Fruit fly (Drosophila melanogaster): ENCODE results near the gene rtet.
A peak's percentile ranks its signal among the peaks of the same experiment; 100 is the strongest.

rtet gene

DNA sequence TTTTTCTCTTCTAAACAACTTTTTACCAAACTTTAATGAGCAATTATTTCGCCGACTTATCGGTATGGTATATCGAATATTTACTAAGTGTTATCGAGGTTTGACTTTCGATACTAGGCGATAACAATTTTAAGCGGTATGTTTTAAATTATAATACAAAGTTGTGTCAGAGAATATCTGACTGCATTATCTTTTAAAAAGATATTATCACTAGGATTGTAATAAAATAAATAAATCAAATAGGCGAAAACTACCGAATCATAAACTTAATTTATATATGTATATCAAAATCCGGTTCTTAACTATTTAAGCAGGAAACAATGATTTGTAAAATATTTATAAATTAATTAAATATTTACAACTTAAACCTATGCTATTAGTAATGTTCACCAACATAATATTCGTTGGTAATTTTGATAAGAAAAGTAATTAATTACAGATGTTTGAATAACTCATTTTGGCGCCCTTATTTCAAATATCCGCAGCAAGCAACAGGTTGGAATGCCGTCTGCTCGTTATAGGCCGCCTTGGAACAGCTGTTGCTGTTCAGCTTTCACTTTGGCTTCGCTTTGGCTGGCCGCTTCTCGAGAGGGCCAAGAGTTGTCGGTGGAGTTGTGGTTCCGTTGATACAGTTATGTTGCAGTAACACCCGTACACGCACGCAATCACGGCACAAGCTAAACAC is at the start of gene rtet, which contains the start of gene Sec15:
TSS of gene rtet (plus strand) at position 540 of the 685 bp plus-strand sequence.
TSS of gene Sec15 (minus strand) at position 66 of the 685 bp plus-strand sequence.
- TF ChIP-seq zfh1 (GFP tag; IDR thresholded peaks at IDR 0.05) (peak; percentile 48; the same call in 2 of the 3 replicates), ttk (GFP tag; IDR thresholded peaks at IDR 0.05) (0 out of 2 replicates have a peak, but pooled peaks have one; percentile 24), esg (GFP tag; conservative IDR thresholded peaks at IDR 0.05) (no peak), fd96Cb (tag; optimal IDR thresholded peaks at IDR 0.05) (peak; percentile 49), D19A (tag; optimal IDR thresholded peaks at IDR 0.05) (no peak), B-H2 (GFP tag; optimal IDR thresholded peaks at IDR 0.05) (peak; percentile 62), CG1792 (GFP tag; optimal IDR thresholded peaks at IDR 0.05) (peak; percentile 91), nerfin-2 (GFP tag; IDR thresholded peaks at IDR 0.05; ENCODE audit: partially characterized antibody) (peak; percentile 66), jigr1 (GFP tag; IDR thresholded peaks at IDR 0.05) (no peak), Spps (tag; optimal IDR thresholded peaks at IDR 0.05) (no peak), CG18262 (tag; optimal IDR thresholded peaks at IDR 0.05) (peak; percentile 54), CG3065 (GFP tag; optimal IDR thresholded peaks at IDR 0.05) (no peak), CG10979 (tag; optimal IDR thresholded peaks at IDR 0.05) (peak; percentile 81), Kr (GFP tag; optimal IDR thresholded peaks at IDR 0.05) (no peak), MTF-1 (GFP tag; optimal IDR thresholded peaks at IDR 0.05; ENCODE audit: borderline replicate concordance) (no peak), sob (GFP tag; IDR thresholded peaks at IDR 0.05) (peak; percentile 45), CG8765 (GFP tag; IDR thresholded peaks at IDR 0.05) (no peak), CG12155 (GFP tag; optimal IDR thresholded peaks at IDR 0.05) (peak; percentile 55), CG4707 (GFP tag; optimal IDR thresholded peaks at IDR 0.05) (no peak), kay (GFP tag; optimal IDR thresholded peaks at IDR 0.05) (no peak), CG3726 (GFP tag; IDR thresholded peaks at IDR 0.05) (no peak), so (GFP tag; IDR thresholded peaks at IDR 0.05) (0 out of 3 replicates have a peak, but pooled peaks have one; percentile 23), chif (GFP tag; optimal IDR thresholded peaks at IDR 0.05) (peak; percentile 3 to 39), CG10543 (GFP tag; optimal IDR thresholded peaks at IDR 0.05) (peak; percentile 67), exex (tag; optimal IDR thresholded peaks at IDR 0.05) (peak; percentile 66), slp2 (GFP tag; optimal IDR thresholded peaks at IDR 0.05) (peak; percentile 25), CoRest (tag; optimal IDR thresholded peaks at IDR 0.05) (peak; percentile 71), CG18619 (GFP tag; optimal IDR thresholded peaks at IDR 0.05) (peak; percentile 55), CG13624 (GFP tag; optimal IDR thresholded peaks at IDR 0.05) (peak; percentile 45), D (optimal IDR thresholded peaks at IDR 0.05) (no peak), D (GFP tag; optimal IDR thresholded peaks at IDR 0.05) (peak; percentile 24), bowl (GFP tag; IDR thresholded peaks at IDR 0.05) (no peak), CG5245 (GFP tag; optimal IDR thresholded peaks at IDR 0.05) (peak; percentile 16), Stat92E (GFP tag; optimal IDR thresholded peaks at IDR 0.05) (no peak), Dip2 (GFP tag; IDR thresholded peaks at IDR 0.05) (no peak), pnt (GFP tag; optimal IDR thresholded peaks at IDR 0.05) (no peak), hkb (optimal IDR thresholded peaks at IDR 0.05) (no peak), hkb (GFP tag; IDR thresholded peaks at IDR 0.05) (0 out of 2 replicates have a peak, but pooled peaks have one; percentile 35), stc (GFP tag; IDR thresholded peaks at IDR 0.05) (peak; percentile 56), gro (GFP tag; optimal IDR thresholded peaks at IDR 0.05) (no peak), Atf-2 (GFP tag; optimal IDR thresholded peaks at IDR 0.05) (no peak), CG7786 (GFP tag; optimal IDR thresholded peaks at IDR 0.05) (peak; percentile 35), Chrac-16 (GFP tag; optimal IDR thresholded peaks at IDR 0.05) (peak; percentile 47), Oli (tag; optimal IDR thresholded peaks at IDR 0.05) (peak; percentile 48), mam (GFP tag; optimal IDR thresholded peaks at IDR 0.05) (no peak), bsh (GFP tag; optimal IDR thresholded peaks at IDR 0.05) (peak in 1 of 2 experiments; percentile 67), lola (GFP tag; optimal IDR thresholded peaks at IDR 0.05) (peak in 1 of 3 experiments; percentile 78), B-H1 (GFP tag; IDR thresholded peaks at IDR 0.05) (no peak; the same call in 2 of the 3 replicates), CG6791 (GFP tag; IDR thresholded peaks at IDR 0.05; ENCODE audit: partially characterized antibody) (peak; percentile 48; the same call in 1 of the 3 replicates), CG2889 (GFP tag; IDR thresholded peaks at IDR 0.05) (peak; percentile 42; the same call in 1 of the 3 replicates)
